Worm (Caenorhabditis elegans) whole organism, L4/young adult: ENCODE results near the gene zig-5.

ENCODE experiments used
- W03F9.2 ChIP-seq: fragments of 150-350 bp; optimal IDR thresholded peaks from 2 replicates; lab custom pipeline; 2014; ENCODE audit warnings: missing biosample characterization, missing genetic modification characterization
- dao-5 ChIP-seq: sonication (generic microtip); optimal IDR thresholded peaks from 2 replicates; lab custom pipeline; 2016; ENCODE audit warnings: missing genotype, missing genetic modification characterization, moderate library complexity, missing compliant biosample characterization
- him-1 ChIP-seq: sonication (generic microtip); optimal IDR thresholded peaks from 2 replicates; lab custom pipeline; 2016; ENCODE audit warnings: missing genotype, missing genetic modification reagents, missing genetic modification characterization, missing compliant biosample characterization

Gene zig-5

ce11 chrIII:10951713-10952112 lies 1.6 kb downstream of the zig-5 start:
- TF ChIP-seq him-1 (tag; lab: Kevin White, UChicago) (no peak), dao-5 (no peak), W03F9.2 (no peak)

ce11 chrIII:10947155-10947554 lies 6.2 kb downstream of the zig-5 start, which contains the start of gene strd-1:
strd-1 (plus strand) TSS chrIII:10947455.
- no peak for TF ChIP-seq W03F9.2
- TF ChIP-seq him-1 (tag; lab: Kevin White, UChicago): no peak
- TF ChIP-seq dao-5: no peak

- TF ChIP-seq W03F9.2: no peak
- TF ChIP-seq dao-5: no peak
- TF ChIP-seq him-1 (tag; lab: Kevin White, UChicago): no peak
Observed at ce11 chrIII:10945537-10945936, 7.8 kb downstream of the zig-5 start.

- no peak for TF ChIP-seq W03F9.2
- TF ChIP-seq dao-5: no peak
- no peak for TF ChIP-seq him-1 (tag; lab: Kevin White, UChicago)
Observed at ce11 chrIII:10942905-10943304, 10.4 kb downstream of the zig-5 start.

ce11 chrIII:10939184-10939583 lies 14.1 kb downstream of the zig-5 start:
- TF ChIP-seq W03F9.2 (no peak), him-1 (tag; lab: Kevin White, UChicago) (no peak), dao-5 (no peak)

- no peak for TF ChIP-seq him-1 (tag; lab: Kevin White, UChicago)
- no peak for TF ChIP-seq W03F9.2
- no peak for TF ChIP-seq dao-5
Observed at ce11 chrIII:10935944-10936343, 17.4 kb downstream of the zig-5 start, which contains the start of gene rle-1. rle-1 (plus strand) TSS chrIII:10936244.

ce11 chrIII:10933331-10933730 lies 20.0 kb downstream of the zig-5 start, which contains the start of gene M142.8:
M142.8 (plus strand) TSS chrIII:10933631.
- no peak for TF ChIP-seq him-1 (tag; lab: Kevin White, UChicago)
- no peak for TF ChIP-seq dao-5
- no peak for TF ChIP-seq W03F9.2

ce11 chrIII:10930850-10931249 lies 22.5 kb downstream of the zig-5 start, which contains the start of gene M142.5:
M142.5 (plus strand) TSS chrIII:10931201.
- TF ChIP-seq dao-5: no peak
- no peak for TF ChIP-seq W03F9.2
- TF ChIP-seq him-1 (tag; lab: Kevin White, UChicago): no peak

- TF ChIP-seq him-1 (tag; lab: Kevin White, UChicago) (no peak), W03F9.2 (no peak), dao-5 (no peak)
Observed at ce11 chrIII:10923539-10923938, 29.8 kb downstream of the zig-5 start.

- TF ChIP-seq W03F9.2 (no peak), dao-5 (no peak), him-1 (tag; lab: Kevin White, UChicago) (no peak)
Observed at ce11 chrIII:10921474-10921873, 31.8 kb downstream of the zig-5 start.

ce11 chrIII:10920044-10920443 lies 33.3 kb downstream of the zig-5 start, which contains the start of gene vab-7:
vab-7 (plus strand) TSS chrIII:10920344.
- TF ChIP-seq dao-5: no peak

ce11 chrIII:10914971-10915370 lies 38.3 kb downstream of the zig-5 start:
- TF ChIP-seq him-1 (tag; lab: Kevin White, UChicago) (no peak), dao-5 (no peak), W03F9.2 (no peak)

ce11 chrIII:10911160-10911559 lies 42.1 kb downstream of the zig-5 start, which contains the start of gene cut-6:
cut-6 (plus strand) TSS chrIII:10911460.
- TF ChIP-seq dao-5 (no peak), W03F9.2 (no peak), him-1 (tag; lab: Kevin White, UChicago) (no peak)

ce11 chrIII:10909166-10909565 lies 44.1 kb downstream of the zig-5 start:
- no peak for TF ChIP-seq dao-5

- TF ChIP-seq him-1 (tag; lab: Kevin White, UChicago) (no peak), W03F9.2 (no peak), dao-5 (no peak)
Observed at ce11 chrIII:10908543-10908942, 44.8 kb downstream of the zig-5 start.

ce11 chrIII:10907678-10908217 lies 45.6 kb downstream of the zig-5 start:
- no peak for TF ChIP-seq dao-5
- TF ChIP-seq him-1 (tag; lab: Kevin White, UChicago): no peak
- no peak for TF ChIP-seq W03F9.2
